Worm (Caenorhabditis elegans) whole organism, mixed stage, embryonic: ENCODE results near the gene fbxa-67.

Experiments
- blmp-1 ChIP-seq: fragments of 150-350 bp; optimal IDR thresholded peaks from 2 replicates; lab custom pipeline; 2014; ENCODE audit warnings: missing biosample characterization, missing genetic modification characterization
- ceh-83 ChIP-seq: fragments of 200-800 bp; sonication (Bioruptor generic); optimal IDR thresholded peaks from 2 replicates; lab custom pipeline; 2018; ENCODE audit warnings: mild to moderate bottlenecking, missing genetic modification characterization, missing compliant biosample characterization
- ces-1 ChIP-seq: fragments of 150-350 bp; optimal IDR thresholded peaks from 2 replicates; lab custom pipeline; 2014; ENCODE audit warnings: missing biosample characterization, missing genetic modification reagents, missing genetic modification characterization
- elt-3 ChIP-seq: fragments of 150-350 bp; optimal IDR thresholded peaks from 2 replicates; lab custom pipeline; 2014; ENCODE audit warnings: missing biosample characterization, missing genetic modification characterization
- lin-13 ChIP-seq: fragments of 150-350 bp; optimal IDR thresholded peaks from 2 replicates; lab custom pipeline; 2014; ENCODE audit warnings: missing biosample characterization, missing genetic modification characterization
- lsy-2 ChIP-seq: fragments of 150-350 bp; optimal IDR thresholded peaks from 2 replicates; lab custom pipeline; 2014; ENCODE audit warnings: missing biosample characterization, missing genetic modification characterization
- mab-5 ChIP-seq: fragments of 150-350 bp; optimal IDR thresholded peaks from 2 replicates; lab custom pipeline; 2014; ENCODE audit warnings: missing biosample characterization, missing genetic modification characterization
- mep-1 ChIP-seq: fragments of 150-350 bp; optimal IDR thresholded peaks from 2 replicates; lab custom pipeline; 2017; ENCODE audit warnings: missing biosample characterization, missing genetic modification reagents, missing genetic modification characterization, inconsistent platforms
- nhr-12 ChIP-seq: fragments of 150-350 bp; optimal IDR thresholded peaks from 2 replicates; lab custom pipeline; 2014; ENCODE audit warnings: missing biosample characterization, missing genetic modification characterization
- nhr-237 ChIP-seq: fragments of 150-350 bp; optimal IDR thresholded peaks from 2 replicates; lab custom pipeline; 2014; ENCODE audit warnings: missing biosample characterization, missing genetic modification characterization
- nhr-28 ChIP-seq: fragments of 150-350 bp; optimal IDR thresholded peaks from 2 replicates; lab custom pipeline; 2014; ENCODE audit warnings: missing biosample characterization, missing genetic modification characterization
- pha-4 ChIP-seq: fragments of 150-350 bp; optimal IDR thresholded peaks from 2 replicates; lab custom pipeline; 2018; ENCODE audit warnings: missing biosample characterization, missing genetic modification reagents, missing genetic modification characterization
- sem-2 ChIP-seq: fragments of 200-800 bp; sonication (Bioruptor generic); optimal IDR thresholded peaks from 2 replicates; lab custom pipeline; 2018; ENCODE audit warnings: mild to moderate bottlenecking, missing genetic modification characterization, missing compliant biosample characterization
- snpc-4 ChIP-seq: fragments of 150-350 bp; optimal IDR thresholded peaks from 2 replicates; lab custom pipeline; 2014; ENCODE audit warnings: missing biosample characterization, missing genetic modification characterization

DNA sequence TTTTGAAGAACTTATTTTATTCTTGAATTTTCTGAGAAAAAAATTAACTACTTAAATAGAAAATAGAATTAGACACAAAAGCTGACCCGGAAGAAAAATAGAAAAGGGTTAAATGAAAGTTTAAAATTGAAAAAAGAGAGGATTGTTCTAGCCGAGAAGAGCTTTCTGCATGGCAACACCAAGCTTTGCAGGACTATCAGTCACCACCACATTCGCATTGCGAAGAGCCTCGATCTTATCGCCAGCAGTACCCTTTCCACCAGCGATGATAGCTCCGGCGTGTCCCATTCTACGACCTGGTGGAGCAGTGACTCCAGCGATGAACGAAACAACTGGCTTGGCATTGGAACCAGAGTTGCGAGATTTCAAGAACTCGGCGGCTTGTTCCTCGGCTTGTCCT is 50.3 kb downstream of the fbxa-67 start:
- TF ChIP-seq lin-13 (tag; lab: Kevin White, UChicago): no peak
- TF ChIP-seq elt-3 (tag; lab: Kevin White, UChicago): no peak
- no peak for TF ChIP-seq snpc-4 (tag; lab: Kevin White, UChicago)
- no peak for TF ChIP-seq nhr-12 (tag; lab: Kevin White, UChicago)
- no peak for TF ChIP-seq lsy-2
- no peak for TF ChIP-seq mab-5 (tag; lab: Kevin White, UChicago)
- no peak for TF ChIP-seq nhr-237
- no peak for TF ChIP-seq sem-2 (GFP tag; lab: Kevin White, UChicago)
- TF ChIP-seq pha-4: no peak
- TF ChIP-seq nhr-28 (tag; lab: Kevin White, UChicago): no peak
- no peak for TF ChIP-seq ces-1 (GFP tag; lab: Kevin White, UChicago)
- TF ChIP-seq ceh-83 (GFP tag; lab: Kevin White, UChicago): no peak
- no peak for TF ChIP-seq blmp-1 (tag; lab: Kevin White, UChicago)
- no peak for TF ChIP-seq mep-1 (tag; lab: Kevin White, UChicago)
